Worm (Caenorhabditis elegans) whole organism, late embryonic: ENCODE results near the gene odr-2.
"Not testable (repeated sequence)": the region's sequence is repeated elsewhere in the genome, so short reads cannot be mapped to it uniquely, and the experiment has no call there.

Experiments used
- C08G9.2 ChIP-seq: sonication (generic microtip); optimal IDR thresholded peaks from 2 replicates; lab custom pipeline; 2016; ENCODE audit warnings: mild to moderate bottlenecking, missing genetic modification characterization, moderate library complexity, missing compliant biosample characterization
- F13H6.1 ChIP-seq: sonication (generic microtip); optimal IDR thresholded peaks from 2 replicates; lab custom pipeline; 2016; ENCODE audit warnings: missing genetic modification characterization, missing compliant biosample characterization
- K09A11.1 ChIP-seq: sonication (generic microtip); optimal IDR thresholded peaks from 2 replicates; lab custom pipeline; 2017; ENCODE audit warnings: antibody characterized with exemption, mild to moderate bottlenecking, missing genetic modification characterization, missing compliant biosample characterization; ENCODE audit not compliant: insufficient read depth
- T23F11.4 ChIP-seq: fragments of 200-800 bp; sonication (Bioruptor generic); optimal IDR thresholded peaks from 2 replicates; lab custom pipeline; 2018; ENCODE audit warnings: mild to moderate bottlenecking, missing genetic modification characterization, missing compliant biosample characterization
- Y22D7AL.16 ChIP-seq: sonication (generic microtip); optimal IDR thresholded peaks from 2 replicates; lab custom pipeline; 2016; ENCODE audit warnings: missing genetic modification characterization, missing compliant biosample characterization
- ceh-18 ChIP-seq: sonication (generic microtip); optimal IDR thresholded peaks from 2 replicates; lab custom pipeline; 2016; ENCODE audit warnings: missing genetic modification characterization, missing compliant biosample characterization
- ceh-24 ChIP-seq: sonication (generic microtip); optimal IDR thresholded peaks from 2 replicates; lab custom pipeline; 2016; ENCODE audit warnings: mild to moderate bottlenecking, missing genetic modification characterization, missing compliant biosample characterization
- ceh-30 ChIP-seq: fragments of 150-350 bp; optimal IDR thresholded peaks from 2 replicates; lab custom pipeline; 2014; ENCODE audit warnings: missing biosample characterization, missing genetic modification characterization
- ceh-34 ChIP-seq: sonication (generic microtip); optimal IDR thresholded peaks from 2 replicates; lab custom pipeline; 2016; ENCODE audit warnings: mild to moderate bottlenecking, missing genetic modification characterization, missing compliant biosample characterization
- ceh-6 ChIP-seq: fragments of 200-800 bp; sonication (Bioruptor generic); optimal IDR thresholded peaks from 2 replicates; lab custom pipeline; 2018; ENCODE audit warnings: mild to moderate bottlenecking, missing genetic modification characterization, missing compliant biosample characterization
- che-1 ChIP-seq: sonication (generic microtip); optimal IDR thresholded peaks from 2 replicates; lab custom pipeline; 2016; ENCODE audit warnings: mild to moderate bottlenecking, missing genetic modification characterization, missing compliant biosample characterization
- ets-4 ChIP-seq: sonication (generic microtip); optimal IDR thresholded peaks from 2 replicates; lab custom pipeline; 2016; ENCODE audit warnings: missing genetic modification characterization, missing compliant biosample characterization
- eyg-1 ChIP-seq: sonication (generic microtip); optimal IDR thresholded peaks from 2 replicates; lab custom pipeline; 2016; ENCODE audit warnings: missing genotype, missing genetic modification characterization, missing compliant biosample characterization
- fkh-6 ChIP-seq: sonication (generic microtip); optimal IDR thresholded peaks from 2 replicates; lab custom pipeline; 2016; ENCODE audit warnings: missing genetic modification characterization, missing compliant biosample characterization
- gmeb-2 ChIP-seq: sonication (generic microtip); optimal IDR thresholded peaks from 2 replicates; lab custom pipeline; 2016; ENCODE audit warnings: missing genetic modification characterization, inconsistent platforms, missing compliant biosample characterization
- hlh-13 ChIP-seq: fragments of 200-800 bp; sonication (Bioruptor generic); optimal IDR thresholded peaks from 2 replicates; lab custom pipeline; 2018; ENCODE audit warnings: mild to moderate bottlenecking, missing genetic modification characterization, missing compliant biosample characterization
- hlh-15 ChIP-seq: sonication (generic microtip); optimal IDR thresholded peaks from 2 replicates; lab custom pipeline; 2016; ENCODE audit warnings: missing genetic modification characterization, missing compliant biosample characterization
- hlh-6 ChIP-seq: sonication (generic microtip); optimal IDR thresholded peaks from 2 replicates; lab custom pipeline; 2016; ENCODE audit warnings: missing genotype, missing genetic modification characterization, missing compliant biosample characterization
- hlh-8 ChIP-seq: sonication (generic microtip); optimal IDR thresholded peaks from 2 replicates; lab custom pipeline; 2016; ENCODE audit warnings: missing genotype, missing genetic modification characterization, missing compliant biosample characterization
- lim-6 ChIP-seq: sonication (generic microtip); optimal IDR thresholded peaks from 2 replicates; lab custom pipeline; 2016; ENCODE audit warnings: missing genetic modification characterization, missing compliant biosample characterization
- lin-11 ChIP-seq: fragments of 200-800 bp; sonication (Bioruptor generic); optimal IDR thresholded peaks from 2 replicates; lab custom pipeline; 2018; ENCODE audit warnings: mild to moderate bottlenecking, missing genetic modification characterization, missing compliant biosample characterization
- madf-2 ChIP-seq: sonication (generic microtip); optimal IDR thresholded peaks from 2 replicates; lab custom pipeline; 2017; ENCODE audit warnings: missing genetic modification characterization, missing compliant biosample characterization
- mec-3 ChIP-seq: sonication (generic microtip); optimal IDR thresholded peaks from 2 replicates; lab custom pipeline; 2016; ENCODE audit warnings: borderline replicate concordance, missing genetic modification characterization, missing compliant biosample characterization
- nfya-1 ChIP-seq: sonication (generic microtip); optimal IDR thresholded peaks from 2 replicates; lab custom pipeline; 2017; ENCODE audit warnings: missing genetic modification characterization, mild to moderate bottlenecking, missing compliant biosample characterization, antibody characterized with exemption, moderate library complexity
- nhr-11 ChIP-seq: fragments of 150-350 bp; optimal IDR thresholded peaks from 2 replicates; lab custom pipeline; 2014; ENCODE audit warnings: missing biosample characterization, missing genetic modification characterization
- nhr-232 ChIP-seq: sonication (generic microtip); optimal IDR thresholded peaks from 2 replicates; lab custom pipeline; 2016; ENCODE audit warnings: missing genetic modification characterization, missing compliant biosample characterization
- npax-4 ChIP-seq: sonication (generic microtip); optimal IDR thresholded peaks from 2 replicates; lab custom pipeline; 2016; ENCODE audit warnings: missing genetic modification characterization, missing compliant biosample characterization
- pag-3 ChIP-seq: sonication (generic microtip); optimal IDR thresholded peaks from 2 replicates; lab custom pipeline; 2016; ENCODE audit warnings: missing compliant biosample characterization, missing genetic modification characterization, borderline replicate concordance
- pat-9 ChIP-seq: fragments of 200-800 bp; sonication (Bioruptor generic); optimal IDR thresholded peaks from 2 replicates; lab custom pipeline; 2018; ENCODE audit warnings: mild to moderate bottlenecking, missing genetic modification characterization, moderate library complexity, missing compliant biosample characterization
- pax-1 ChIP-seq: fragments of 150-350 bp; optimal IDR thresholded peaks from 2 replicates; lab custom pipeline; 2014; ENCODE audit warnings: missing biosample characterization, missing genetic modification characterization
- pha-4 ChIP-seq: fragments of 150-350 bp; optimal IDR thresholded peaks from 2 replicates; lab custom pipeline; 2018; ENCODE audit warnings: missing biosample characterization, missing genetic modification reagents, missing genetic modification characterization
- ref-2 ChIP-seq: sonication (generic microtip); optimal IDR thresholded peaks from 2 replicates; lab custom pipeline; 2016; ENCODE audit warnings: missing genetic modification characterization, missing compliant biosample characterization
- rnt-1 ChIP-seq: sonication (generic microtip); optimal IDR thresholded peaks from 2 replicates; lab custom pipeline; 2016; ENCODE audit warnings: missing genetic modification characterization, missing compliant biosample characterization
- sox-2 ChIP-seq: fragments of 200-800 bp; sonication (Bioruptor generic); IDR thresholded peaks from 2 replicates; pipeline ENCODE4 v1.3.6; 2022; ENCODE audit warnings: missing genetic modification reagents, missing genetic modification characterization, missing compliant biosample characterization
- syd-9 ChIP-seq: sonication (generic microtip); optimal IDR thresholded peaks from 2 replicates; lab custom pipeline; 2016; ENCODE audit warnings: mild to moderate bottlenecking, missing genetic modification characterization, moderate library complexity, missing compliant biosample characterization
- tbx-2 ChIP-seq: sonication (generic microtip); optimal IDR thresholded peaks from 2 replicates; lab custom pipeline; 2016; ENCODE audit warnings: missing genetic modification characterization, missing compliant biosample characterization
- ttx-3 ChIP-seq: sonication (generic microtip); optimal IDR thresholded peaks from 2 replicates; lab custom pipeline; 2016; ENCODE audit warnings: missing genetic modification reagents, missing genetic modification characterization, missing compliant biosample characterization
- unc-3 ChIP-seq, 2 experiments: fragments of 200-800 bp in 1 of 2; sonication (Bioruptor generic) in 1 of 2; sonication (generic microtip) in 1 of 2; conservative IDR thresholded peaks in 1 of 2; optimal IDR thresholded peaks in 1 of 2; 2 replicates each; pipeline versions ENCODE4 v1.3.6 to Lab custom; 2016 to 2022; ENCODE audit warnings: missing compliant biosample characterization in 2 of 2, missing genetic modification characterization in 2 of 2, missing genetic modification reagents in 1 of 2
- unc-42 ChIP-seq: sonication (generic microtip); optimal IDR thresholded peaks from 2 replicates; lab custom pipeline; 2016; ENCODE audit warnings: missing genotype, missing genetic modification characterization, missing compliant biosample characterization
- unc-86 ChIP-seq: sonication (generic microtip); optimal IDR thresholded peaks from 2 replicates; lab custom pipeline; 2016; ENCODE audit warnings: missing genetic modification characterization, missing compliant biosample characterization

odr-2 gene

ce11 chrV:7103247-7103646 lies at the start of gene odr-2:
Gene odr-2 (plus strand): TSS chrV:7103547.
- no peak for TF ChIP-seq ceh-6 (GFP tag; lab: Kevin White, UChicago)
- TF ChIP-seq pag-3 = no peak
- no peak for TF ChIP-seq K09A11.1
- TF ChIP-seq lin-11 (tag; lab: Kevin White, UChicago) = no peak
- TF ChIP-seq fkh-6 (tag; lab: Kevin White, UChicago) = no peak
- TF ChIP-seq pat-9 (tag; lab: Kevin White, UChicago) = no peak
- TF ChIP-seq ref-2 (tag; lab: Kevin White, UChicago) = no peak
- no peak for TF ChIP-seq F13H6.1 (tag; lab: Kevin White, UChicago)
- TF ChIP-seq mec-3 (tag; lab: Kevin White, UChicago) = no peak
- no peak for TF ChIP-seq pax-1
- no peak for TF ChIP-seq npax-4 (tag; lab: Kevin White, UChicago)
- no peak for TF ChIP-seq lim-6 (tag; lab: Kevin White, UChicago)
- TF ChIP-seq hlh-13 = no peak
- TF ChIP-seq, all 69 proteins: peak for 0

- TF ChIP-seq Y22D7AL.16 (tag; lab: Kevin White, UChicago) = no peak
- no peak for TF ChIP-seq T23F11.4 (GFP tag; lab: Kevin White, UChicago)
- no peak for TF ChIP-seq ets-4 (tag; lab: Kevin White, UChicago)
- no peak for TF ChIP-seq rnt-1 (tag; lab: Kevin White, UChicago)
- TF ChIP-seq nhr-232 (tag; lab: Kevin White, UChicago) = no peak
- TF ChIP-seq K09A11.1 = no peak
- TF ChIP-seq ceh-30 (tag; lab: Kevin White, UChicago) = no peak
- TF ChIP-seq unc-86 (tag; lab: Kevin White, UChicago) = no peak
- no peak for TF ChIP-seq tbx-2 (tag; lab: Kevin White, UChicago)
- no peak for TF ChIP-seq npax-4 (tag; lab: Kevin White, UChicago)
- TF ChIP-seq hlh-6 (tag; lab: Kevin White, UChicago) = no peak
- no peak for TF ChIP-seq sox-2 (GFP tag; lab: Robert Waterston, UW)
- no peak for TF ChIP-seq eyg-1 (tag; lab: Kevin White, UChicago)
- no peak for TF ChIP-seq nhr-11
- no peak for TF ChIP-seq fkh-6 (tag; lab: Kevin White, UChicago)
- TF ChIP-seq hlh-8 (tag; lab: Kevin White, UChicago) = no peak
- TF ChIP-seq hlh-13 = no peak
- no peak for TF ChIP-seq hlh-15 (tag; lab: Kevin White, UChicago)
These were observed 48.7 kb upstream of the odr-2 start, which contains the start of gene spig-8 for ce11 chrV:7054598-7054997. Gene spig-8 (plus strand): TSS chrV:7054898.

ce11 chrV:7057795-7058194 lies 45.6 kb upstream of the odr-2 start, which contains the start of gene Y57E12AL.2:
Gene Y57E12AL.2 (plus strand): TSS chrV:7058095.
- TF ChIP-seq ceh-34; pha-4 (tag; lab: Kevin White, UChicago); ceh-24 (tag; lab: Kevin White, UChicago): not testable (repeated sequence)

ce11 chrV:7059350-7059749 lies 44.0 kb upstream of the odr-2 start, which contains the start of gene mdt-6:
Gene mdt-6 (minus strand): TSS chrV:7059624.
- TF ChIP-seq fkh-6 (tag; lab: Kevin White, UChicago) = no peak
- no peak for TF ChIP-seq ceh-18 (tag; lab: Kevin White, UChicago)
- no peak for TF ChIP-seq mec-3 (tag; lab: Kevin White, UChicago)
- TF ChIP-seq npax-4 (tag; lab: Kevin White, UChicago) = no peak
- TF ChIP-seq hlh-15 (tag; lab: Kevin White, UChicago) = no peak
- no peak for TF ChIP-seq nfya-1 (tag; lab: Kevin White, UChicago)
- no peak for TF ChIP-seq madf-2 (tag; lab: Kevin White, UChicago)
- TF ChIP-seq unc-86 (tag; lab: Kevin White, UChicago) = no peak
- TF ChIP-seq F13H6.1 (tag; lab: Kevin White, UChicago) = no peak
- TF ChIP-seq, all 69 proteins: peak for 0

- TF ChIP-seq ceh-24 (tag; lab: Kevin White, UChicago) (no peak), ttx-3 (tag; lab: Kevin White, UChicago) (peak; percentile 69), pha-4 (tag; lab: Kevin White, UChicago) (no peak), eyg-1 (tag; lab: Kevin White, UChicago) (peak; percentile 13), nhr-232 (tag; lab: Kevin White, UChicago) (peak; percentile 63), madf-2 (tag; lab: Kevin White, UChicago) (peak; percentile 62), ref-2 (tag; lab: Kevin White, UChicago) (peak; percentile 40), unc-42 (tag; lab: Kevin White, UChicago) (peak; percentile 28), hlh-15 (tag; lab: Kevin White, UChicago) (peak; percentile 21), gmeb-2 (tag; lab: Kevin White, UChicago) (peak; percentile 31), ets-4 (tag; lab: Kevin White, UChicago) (peak; percentile 24), ceh-6 (GFP tag; lab: Kevin White, UChicago) (peak; percentile 56), mec-3 (tag; lab: Kevin White, UChicago) (no peak), pag-3 (no peak), che-1 (peak; percentile 51), hlh-6 (tag; lab: Kevin White, UChicago) (peak; percentile 56), tbx-2 (tag; lab: Kevin White, UChicago) (peak; percentile 75), unc-3 (GFP tag; conservative IDR thresholded peaks at IDR 0.05; lab: Robert Waterston, UW) (peak; percentile 60), unc-3 (tag; optimal IDR thresholded peaks at IDR 0.05; lab: Kevin White, UChicago) (peak; percentile 60), fkh-6 (tag; lab: Kevin White, UChicago) (peak; percentile 31), C08G9.2 (no peak), syd-9 (tag; lab: Kevin White, UChicago) (peak; percentile 69)
These were observed 43.0 kb upstream of the odr-2 start, which contains the start of the genes Y57E12AL.6 and Y57E12AL.1 for ce11 chrV:7060396-7060795. Gene Y57E12AL.6 (minus strand): TSS chrV:7060470. Gene Y57E12AL.1 (plus strand): TSS chrV:7060530.
